Fruit fly (Drosophila melanogaster) whole organism, embryonic: Measurements from ENCODE around the gene CG34408.

ENCODE experiments used
- Adf1 ChIP-seq: fragments of 200-800 bp; sonication (Bioruptor generic); IDR thresholded peaks from 2 replicates; pipeline ENCODE4 v1.3.6; 2022; ENCODE audit warnings: missing biosample characterization, missing genetic modification characterization
- Aef1 ChIP-seq: fragments of 200-800 bp; sonication (Bioruptor generic); IDR thresholded peaks from 3 replicates; pipeline ENCODE4 v1.3.6; 2022; ENCODE audit warnings: missing biosample characterization, missing genetic modification characterization
- CG11504 ChIP-seq: fragments of 200-800 bp; sonication (Bioruptor generic); optimal IDR thresholded peaks from 3 replicates; lab custom pipeline; 2019; ENCODE audit warnings: missing biosample characterization, mild to moderate bottlenecking, missing genetic modification characterization, moderate library complexity
- CG11560 ChIP-seq: fragments of 200-800 bp; sonication (Bioruptor generic); IDR thresholded peaks from 3 replicates; pipeline ENCODE4 v1.3.6; 2022; ENCODE audit warnings: missing biosample characterization, missing genetic modification characterization
- CG15073 ChIP-seq: fragments of 200-800 bp; sonication (Bioruptor generic); optimal IDR thresholded peaks from 2 replicates; lab custom pipeline; 2016; ENCODE audit warnings: missing biosample characterization, missing genetic modification characterization
- CG1529 ChIP-seq: fragments of 200-800 bp; sonication (Bioruptor generic); optimal IDR thresholded peaks from 3 replicates; lab custom pipeline; 2018; ENCODE audit warnings: missing biosample characterization, missing genetic modification characterization
- CG15479 ChIP-seq: fragments of 200-800 bp; sonication (Bioruptor generic); optimal IDR thresholded peaks from 3 replicates; lab custom pipeline; 2019; ENCODE audit warnings: missing biosample characterization, mild to moderate bottlenecking, missing genetic modification characterization, moderate library complexity
- CG17186 ChIP-seq: fragments of 200-800 bp; sonication (Bioruptor generic); optimal IDR thresholded peaks from 3 replicates; lab custom pipeline; 2017; ENCODE audit warnings: missing biosample characterization, missing genetic modification reagents, missing genetic modification characterization
- CG1792 ChIP-seq: fragments of 200-800 bp; sonication (Bioruptor generic); optimal IDR thresholded peaks from 2 replicates; lab custom pipeline; 2016; ENCODE audit warnings: missing biosample characterization, missing genetic modification characterization
- CG3163 ChIP-seq: fragments of 200-800 bp; sonication (Bioruptor generic); optimal IDR thresholded peaks from 3 replicates; lab custom pipeline; 2016; ENCODE audit warnings: missing biosample characterization, missing genetic modification characterization
- CG33213 ChIP-seq: fragments of 200-800 bp; sonication (Bioruptor generic); optimal IDR thresholded peaks from 3 replicates; lab custom pipeline; 2016; ENCODE audit warnings: missing biosample characterization, missing genetic modification characterization
- CG3838 ChIP-seq: fragments of 200-800 bp; sonication (Bioruptor generic); optimal IDR thresholded peaks from 3 replicates; lab custom pipeline; 2016; ENCODE audit warnings: missing biosample characterization, missing genetic modification characterization
- CG3847 ChIP-seq: fragments of 200-800 bp; sonication (Bioruptor generic); IDR thresholded peaks from 2 replicates; pipeline ENCODE4 v1.3.6; 2022; ENCODE audit warnings: missing biosample characterization, missing genetic modification characterization
- CG42726 ChIP-seq: fragments of 200-800 bp; sonication (Bioruptor generic); IDR thresholded peaks from 2 replicates; pipeline ENCODE4 v1.3.6; 2022; ENCODE audit warnings: missing biosample characterization, missing genetic modification characterization; ENCODE audit not compliant: partially characterized antibody
- CG4282 ChIP-seq: fragments of 200-800 bp; sonication (Bioruptor generic); optimal IDR thresholded peaks from 2 replicates; lab custom pipeline; 2016; ENCODE audit warnings: missing biosample characterization, missing genetic modification characterization
- CG4360 ChIP-seq: fragments of 200-800 bp; sonication (Bioruptor generic); IDR thresholded peaks from 2 replicates; pipeline ENCODE4 v1.3.6; 2022; ENCODE audit warnings: missing biosample characterization, missing genetic modification characterization
- CG4424 ChIP-seq: fragments of 200-800 bp; sonication (Bioruptor generic); optimal IDR thresholded peaks from 3 replicates; lab custom pipeline; 2016; ENCODE audit warnings: missing biosample characterization, missing genetic modification characterization
- CG7928 ChIP-seq: fragments of 200-800 bp; sonication (Bioruptor generic); optimal IDR thresholded peaks from 2 replicates; lab custom pipeline; 2017; ENCODE audit warnings: missing biosample characterization, mild to moderate bottlenecking, missing genetic modification characterization
- CG9817 ChIP-seq: fragments of 200-800 bp; sonication (Bioruptor generic); optimal IDR thresholded peaks from 2 replicates; lab custom pipeline; 2018; ENCODE audit warnings: missing biosample characterization, mild to moderate bottlenecking, missing genetic modification characterization, moderate library complexity
- CoRest ChIP-seq: fragments of 200-800 bp; sonication (Bioruptor generic); optimal IDR thresholded peaks from 3 replicates; lab custom pipeline; 2018; ENCODE audit warnings: missing biosample characterization, mild to moderate bottlenecking, missing genetic modification characterization, moderate library complexity
- Dbx ChIP-seq: fragments of 200-800 bp; sonication (Bioruptor generic); IDR thresholded peaks from 3 replicates; pipeline ENCODE4 v1.3.6; 2022; ENCODE audit warnings: missing biosample characterization, missing genetic modification characterization
- Dip3 ChIP-seq: fragments of 200-800 bp; sonication (Bioruptor generic); optimal IDR thresholded peaks from 3 replicates; lab custom pipeline; 2016; ENCODE audit warnings: missing biosample characterization, missing genetic modification characterization
- E2f2 ChIP-seq: fragments of 200-800 bp; sonication (Bioruptor generic); IDR thresholded peaks from 2 replicates; pipeline ENCODE4 v1.3.6; 2022; ENCODE audit warnings: missing biosample characterization, missing genetic modification characterization
- Gsc ChIP-seq: fragments of 200-800 bp; sonication (Bioruptor generic); IDR thresholded peaks from 2 replicates; pipeline ENCODE4 v1.3.6; 2022; ENCODE audit warnings: missing biosample characterization, missing genetic modification characterization
- HLH54F ChIP-seq: fragments of 200-800 bp; sonication (Bioruptor generic); optimal IDR thresholded peaks from 3 replicates; lab custom pipeline; 2016; ENCODE audit warnings: missing biosample characterization, missing genetic modification characterization
- HLHmδ ChIP-seq: fragments of 200-800 bp; sonication (Bioruptor generic); optimal IDR thresholded peaks from 2 replicates; lab custom pipeline; 2018; ENCODE audit warnings: missing biosample characterization, mild to moderate bottlenecking, missing genetic modification characterization, moderate library complexity
- Lim3 ChIP-seq: fragments of 200-800 bp; sonication (Bioruptor generic); IDR thresholded peaks from 2 replicates; pipeline ENCODE4 v1.3.6; 2022; ENCODE audit warnings: missing biosample characterization, missing genetic modification characterization
- Lpt ChIP-seq: fragments of >200 bp; optimal IDR thresholded peaks from 2 replicates; lab custom pipeline; 2018; ENCODE audit warnings: missing biosample characterization, missing genetic modification characterization
- Mes4 ChIP-seq: fragments of 200-800 bp; sonication (Bioruptor generic); optimal IDR thresholded peaks from 2 replicates; lab custom pipeline; 2016; ENCODE audit warnings: missing biosample characterization, missing genetic modification characterization
- Oli ChIP-seq: fragments of 200-800 bp; sonication (Bioruptor generic); optimal IDR thresholded peaks from 2 replicates; lab custom pipeline; 2018; ENCODE audit warnings: missing biosample characterization, mild to moderate bottlenecking, missing genetic modification characterization, moderate library complexity
- Opbp ChIP-seq: fragments of 200-800 bp; sonication (Bioruptor generic); IDR thresholded peaks from 3 replicates; pipeline ENCODE4 v1.3.6; 2022; ENCODE audit warnings: missing biosample characterization, missing genetic modification characterization; ENCODE audit not compliant: partially characterized antibody
- Ptx1 ChIP-seq: fragments of 200-800 bp; sonication (Bioruptor generic); IDR thresholded peaks from 2 replicates; pipeline ENCODE4 v1.3.6; 2022; ENCODE audit warnings: missing biosample characterization, missing genetic modification characterization
- Scr ChIP-seq: fragments of 200-800 bp; sonication (Bioruptor generic); IDR thresholded peaks from 2 replicates; pipeline ENCODE4 v1.3.6; 2022; ENCODE audit warnings: missing biosample characterization, missing genetic modification characterization; ENCODE audit not compliant: partially characterized antibody
- Sry-β ChIP-seq: fragments of 200-800 bp; sonication (Bioruptor generic); optimal IDR thresholded peaks from 2 replicates; lab custom pipeline; 2018; ENCODE audit warnings: missing biosample characterization, mild to moderate bottlenecking, missing genetic modification characterization, moderate library complexity
- Tbp ChIP-seq: fragments of >200 bp; optimal IDR thresholded peaks from 2 replicates; lab custom pipeline; 2018; ENCODE audit warnings: missing biosample characterization, missing genetic modification characterization
- ems ChIP-seq: fragments of 200-800 bp; sonication (Bioruptor generic); optimal IDR thresholded peaks from 3 replicates; lab custom pipeline; 2016; ENCODE audit warnings: missing biosample characterization, missing genetic modification characterization
- grn ChIP-seq: fragments of 200-800 bp; sonication (Bioruptor generic); optimal IDR thresholded peaks from 3 replicates; lab custom pipeline; 2017; ENCODE audit warnings: missing biosample characterization, missing genetic modification characterization
- klu ChIP-seq: fragments of 200-800 bp; sonication (Bioruptor generic); IDR thresholded peaks from 2 replicates; pipeline ENCODE4 v1.3.6; 2022; ENCODE audit warnings: missing biosample characterization, missing genetic modification characterization
- otp ChIP-seq: fragments of 200-800 bp; sonication (Bioruptor generic); IDR thresholded peaks from 3 replicates; pipeline ENCODE4, ENCODE4 v1.3.6; 2022; ENCODE audit warnings: missing biosample characterization, missing genetic modification characterization
- p53 ChIP-seq: fragments of 200-800 bp; sonication (Bioruptor generic); optimal IDR thresholded peaks from 2 replicates; lab custom pipeline; 2016; ENCODE audit warnings: missing biosample characterization, missing genetic modification characterization
- pan ChIP-seq, 4 experiments: fragments of >200 bp in 3 of 4; fragments of 200-800 bp in 1 of 4; sonication (Bioruptor generic) in 1 of 4; optimal IDR thresholded peaks in 3 of 4; IDR thresholded peaks in 1 of 4; 2 replicates each; pipeline versions ENCODE4 v1.3.6 to Lab custom; 2017 to 2022; ENCODE audit warnings: missing biosample characterization in 2 of 4, missing genetic modification characterization in 2 of 4, mixed read lengths in 1 of 4
- pros ChIP-seq: fragments of 200-800 bp; sonication (Bioruptor generic); optimal IDR thresholded peaks from 3 replicates; lab custom pipeline; 2019; ENCODE audit warnings: missing biosample characterization, mild to moderate bottlenecking, missing genetic modification characterization, moderate library complexity
- schlank ChIP-seq: fragments of 200-800 bp; sonication (Bioruptor generic); optimal IDR thresholded peaks from 2 replicates; lab custom pipeline; 2018; ENCODE audit warnings: missing biosample characterization, mild to moderate bottlenecking, missing genetic modification characterization
- sima ChIP-seq: fragments of 200-800 bp; sonication (Bioruptor generic); optimal IDR thresholded peaks from 2 replicates; lab custom pipeline; 2016; ENCODE audit warnings: missing biosample characterization, missing genetic modification characterization
- sisA ChIP-seq: fragments of 200-800 bp; sonication (Bioruptor generic); IDR thresholded peaks from 2 replicates; pipeline ENCODE4 v1.3.6; 2022; ENCODE audit warnings: missing biosample characterization, missing genetic modification characterization
- sr ChIP-seq: fragments of 200-800 bp; sonication (Bioruptor generic); IDR thresholded peaks from 3 replicates; pipeline ENCODE4 v1.3.6; 2022; ENCODE audit warnings: missing biosample characterization, missing genetic modification characterization
- stc ChIP-seq: fragments of 200-800 bp; sonication (Bioruptor generic); IDR thresholded peaks from 2 replicates; pipeline ENCODE4 v1.3.6; 2022; ENCODE audit warnings: missing biosample characterization, missing genetic modification characterization
- tna ChIP-seq: fragments of 200-800 bp; sonication (Bioruptor generic); IDR thresholded peaks from 2 replicates; pipeline ENCODE4 v1.3.6; 2022; ENCODE audit warnings: missing biosample characterization, missing genetic modification characterization; ENCODE audit not compliant: partially characterized antibody
- zen ChIP-seq: fragments of 200-800 bp; sonication (Bioruptor generic); optimal IDR thresholded peaks from 3 replicates; lab custom pipeline; 2018; ENCODE audit warnings: missing biosample characterization, mild to moderate bottlenecking, missing genetic modification characterization, moderate library complexity

Gene CG34408

DNA sequence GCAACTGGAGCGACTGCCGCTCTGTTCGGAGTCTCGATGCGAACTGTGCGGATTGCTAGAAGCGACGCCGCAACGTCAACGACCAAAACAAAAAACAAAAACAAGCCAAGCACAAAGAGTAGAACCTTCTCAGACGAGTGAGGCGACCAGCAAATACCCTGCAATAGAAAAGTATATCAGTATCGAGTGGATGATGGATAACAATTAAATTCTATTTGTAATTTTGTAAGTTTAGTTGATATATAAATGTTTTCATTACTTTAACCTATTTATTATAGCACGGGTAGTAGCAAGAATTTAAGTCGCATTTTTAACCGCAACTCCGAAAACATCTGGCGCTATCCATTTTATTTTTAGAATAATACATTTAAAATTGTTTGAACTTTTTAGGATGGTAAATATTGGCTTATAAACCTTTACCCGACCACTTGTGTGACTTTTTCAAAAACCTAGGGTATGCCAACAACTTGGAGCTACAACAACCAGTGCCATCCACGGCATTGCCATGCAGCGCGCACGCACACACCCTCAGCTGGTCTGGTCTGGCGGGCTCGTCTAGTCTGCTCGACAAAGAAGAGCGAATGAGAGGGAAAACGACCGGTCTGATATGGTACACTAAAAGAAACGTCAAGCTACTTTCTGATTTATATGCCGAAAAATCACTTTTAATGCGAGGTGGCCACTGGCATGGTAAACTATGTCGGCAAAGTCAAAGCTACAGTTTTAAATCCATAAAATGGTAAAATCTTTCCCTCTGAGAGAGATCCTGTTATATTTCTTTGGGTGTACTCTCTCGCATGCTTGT lies 45.5 kb downstream of the CG34408 start, which contains the start of gene CG12643 (continued):
- peak; percentile 87 for TF ChIP-seq Dip3 (GFP tag; lab: Kevin White, UChicago)
- peak; percentile 89 for TF ChIP-seq CG4282 (GFP tag; lab: Kevin White, UChicago)
- TF ChIP-seq sr (GFP tag; lab: Robert Waterston, UW): peak; percentile 92
- peak; percentile 89 for TF ChIP-seq HLH54F
- no peak for TF ChIP-seq Tbp (GFP tag; lab: Kevin White, UChicago)
- TF ChIP-seq CG3847: peak; percentile 73
- TF ChIP-seq ems (GFP tag; lab: Kevin White, UChicago): peak; percentile 92
- peak in 1 of 2 experiments; percentile 26 for TF ChIP-seq pan (optimal IDR thresholded peaks at IDR 0.05; lab: Kevin White, UChicago)
- TF ChIP-seq pan (GFP tag; optimal IDR thresholded peaks at IDR 0.05 in 1 of 2, IDR thresholded peaks at IDR 0.05 in 1 of 2): peak; percentile 51 to 93
- TF ChIP-seq tna (GFP tag; lab: Robert Waterston, UW): no peak
- peak; percentile 87 for TF ChIP-seq Mes4 (GFP tag; lab: Kevin White, UChicago)
- peak; percentile 95 for TF ChIP-seq otp (GFP tag; lab: Robert Waterston, UW)
- TF ChIP-seq Aef1 (GFP tag; lab: Robert Waterston, UW): peak; percentile 91
- peak; percentile 35 for TF ChIP-seq schlank
- no peak for TF ChIP-seq Scr (GFP tag; lab: Robert Waterston, UW)
- TF ChIP-seq klu (GFP tag; lab: Robert Waterston, UW): peak; percentile 49
- TF ChIP-seq CG1792: peak; percentile 90
- peak; percentile 20 for TF ChIP-seq CG3838 (GFP tag; lab: Kevin White, UChicago)
- TF ChIP-seq CG7928 (GFP tag; lab: Kevin White, UChicago): peak; percentile 38
- peak; percentile 32 for TF ChIP-seq CG15073
- peak; percentile 74 for TF ChIP-seq E2f2 (GFP tag; lab: Robert Waterston, UW)
- peak; percentile 92 for TF ChIP-seq Ptx1 (GFP tag; lab: Robert Waterston, UW)
- peak; percentile 76 for TF ChIP-seq CG11560
- TF ChIP-seq Lim3 (GFP tag; lab: Robert Waterston, UW): peak; percentile 71
- peak; percentile 90 for TF ChIP-seq CG33213
- TF ChIP-seq grn (GFP tag; lab: Kevin White, UChicago): peak; percentile 49
- peak; percentile 86 for TF ChIP-seq CG11504
- peak; percentile 92 for TF ChIP-seq stc (GFP tag; lab: Robert Waterston, UW)
- TF ChIP-seq Adf1 (GFP tag; lab: Robert Waterston, UW): peak; percentile 30
- TF ChIP-seq Sry-β (GFP tag; lab: Kevin White, UChicago): no peak
- peak; percentile 91 for TF ChIP-seq CoRest (tag; lab: Kevin White, UChicago)
- peak; percentile 66 for TF ChIP-seq sima (GFP tag; lab: Kevin White, UChicago)
- TF ChIP-seq zen: peak; percentile 74
- no peak for TF ChIP-seq HLHmδ (GFP tag; lab: Kevin White, UChicago)
- TF ChIP-seq CG17186 (GFP tag; lab: Kevin White, UChicago): peak; percentile 84
- TF ChIP-seq Oli (tag; lab: Kevin White, UChicago): peak; percentile 78
- TF ChIP-seq Dbx (GFP tag; lab: Robert Waterston, UW): peak; percentile 85
- TF ChIP-seq CG3163 (GFP tag; lab: Kevin White, UChicago): peak; percentile 79
- no peak for TF ChIP-seq Opbp (GFP tag; lab: Robert Waterston, UW)
- peak; percentile 94 for TF ChIP-seq sisA
- peak; percentile 68 for TF ChIP-seq CG9817 (tag; lab: Kevin White, UChicago)
- TF ChIP-seq Gsc (GFP tag; lab: Robert Waterston, UW): peak; percentile 86
- peak; percentile 27 for TF ChIP-seq pros (GFP tag; lab: Kevin White, UChicago)
- no peak for TF ChIP-seq CG15479
- TF ChIP-seq CG4360: peak; percentile 72
- peak; percentile 83 for TF ChIP-seq p53 (GFP tag; lab: Kevin White, UChicago)
- peak; percentile 92 for TF ChIP-seq CG4424
- TF ChIP-seq CG42726: no peak
- no peak for TF ChIP-seq Lpt (GFP tag; lab: Kevin White, UChicago)
- TF ChIP-seq CG1529 (GFP tag; lab: Kevin White, UChicago): peak; percentile 75
